Fruit fly (Drosophila melanogaster) S2 (cell line): ENCODE data around the gene Mst89B.

Experiments used
- CG8478 ChIP-seq: fragments of >200 bp; optimal IDR thresholded peaks from 2 replicates; lab custom pipeline; 2018
- CTCF ChIP-seq, 2 experiments: fragments of >200 bp; optimal IDR thresholded peaks; 2 replicates each; lab custom pipeline; 2018

Gene Mst89B

dm6 chr3R:16240478-16241101, 26.2 kb upstream of the Mst89B start:
- TF ChIP-seq CTCF (optimal IDR thresholded peaks at IDR 0.05; lab: Kevin White, UChicago) (no peak), CG8478 (lab: Kevin White, UChicago) (no peak)

- no peak for TF ChIP-seq CG8478 (lab: Kevin White, UChicago)
- TF ChIP-seq CTCF (optimal IDR thresholded peaks at IDR 0.05; lab: Kevin White, UChicago), result peak in 1 of 2 experiments; percentile 2
These were observed 25.6 kb upstream of the Mst89B start for dm6 chr3R:16241102-16241779.

- TF ChIP-seq CTCF (optimal IDR thresholded peaks at IDR 0.05; lab: Kevin White, UChicago), result no peak
- no peak for TF ChIP-seq CG8478 (lab: Kevin White, UChicago)
These were observed 25.0 kb upstream of the Mst89B start for dm6 chr3R:16241822-16242221.

dm6 chr3R:16242461-16242934, 24.3 kb upstream of the Mst89B start:
- peak; percentile 21 to 37 for TF ChIP-seq CTCF (optimal IDR thresholded peaks at IDR 0.05; lab: Kevin White, UChicago)
- no peak for TF ChIP-seq CG8478 (lab: Kevin White, UChicago)

- TF ChIP-seq CG8478 (lab: Kevin White, UChicago) (no peak), CTCF (optimal IDR thresholded peaks at IDR 0.05; lab: Kevin White, UChicago) (peak; percentile 80 to 83)
These were observed 22.4 kb upstream of the Mst89B start for dm6 chr3R:16244241-16244977.

dm6 chr3R:16245298-16246098, 21.3 kb upstream of the Mst89B start:
- TF ChIP-seq CG8478 (lab: Kevin White, UChicago) (no peak), CTCF (optimal IDR thresholded peaks at IDR 0.05; lab: Kevin White, UChicago) (no peak)

- TF ChIP-seq CG8478 (lab: Kevin White, UChicago) (no peak), CTCF (optimal IDR thresholded peaks at IDR 0.05; lab: Kevin White, UChicago) (no peak)
These were observed 19.8 kb upstream of the Mst89B start for dm6 chr3R:16247027-16247426.

- TF ChIP-seq CG8478 (lab: Kevin White, UChicago) (no peak), CTCF (optimal IDR thresholded peaks at IDR 0.05; lab: Kevin White, UChicago) (no peak)
These were observed 19.0 kb upstream of the Mst89B start for dm6 chr3R:16247609-16248499.

- TF ChIP-seq CTCF (optimal IDR thresholded peaks at IDR 0.05; lab: Kevin White, UChicago) (no peak), CG8478 (lab: Kevin White, UChicago) (no peak)
These were observed 18.2 kb upstream of the Mst89B start for dm6 chr3R:16248500-16249025.

dm6 chr3R:16249510-16249828, 17.3 kb upstream of the Mst89B start:
- TF ChIP-seq CTCF (optimal IDR thresholded peaks at IDR 0.05; lab: Kevin White, UChicago) (no peak), CG8478 (lab: Kevin White, UChicago) (no peak)

dm6 chr3R:16249829-16250814, 16.7 kb upstream of the Mst89B start:
- peak; percentile 5 for TF ChIP-seq CG8478 (lab: Kevin White, UChicago)
- no peak for TF ChIP-seq CTCF (optimal IDR thresholded peaks at IDR 0.05; lab: Kevin White, UChicago)

dm6 chr3R:16251270-16251925, 15.4 kb upstream of the Mst89B start:
- no peak for TF ChIP-seq CG8478 (lab: Kevin White, UChicago)
- no peak for TF ChIP-seq CTCF (optimal IDR thresholded peaks at IDR 0.05; lab: Kevin White, UChicago)
